Fruit fly (Drosophila melanogaster): Measurements from ENCODE around the gene Coq8.

DNA sequence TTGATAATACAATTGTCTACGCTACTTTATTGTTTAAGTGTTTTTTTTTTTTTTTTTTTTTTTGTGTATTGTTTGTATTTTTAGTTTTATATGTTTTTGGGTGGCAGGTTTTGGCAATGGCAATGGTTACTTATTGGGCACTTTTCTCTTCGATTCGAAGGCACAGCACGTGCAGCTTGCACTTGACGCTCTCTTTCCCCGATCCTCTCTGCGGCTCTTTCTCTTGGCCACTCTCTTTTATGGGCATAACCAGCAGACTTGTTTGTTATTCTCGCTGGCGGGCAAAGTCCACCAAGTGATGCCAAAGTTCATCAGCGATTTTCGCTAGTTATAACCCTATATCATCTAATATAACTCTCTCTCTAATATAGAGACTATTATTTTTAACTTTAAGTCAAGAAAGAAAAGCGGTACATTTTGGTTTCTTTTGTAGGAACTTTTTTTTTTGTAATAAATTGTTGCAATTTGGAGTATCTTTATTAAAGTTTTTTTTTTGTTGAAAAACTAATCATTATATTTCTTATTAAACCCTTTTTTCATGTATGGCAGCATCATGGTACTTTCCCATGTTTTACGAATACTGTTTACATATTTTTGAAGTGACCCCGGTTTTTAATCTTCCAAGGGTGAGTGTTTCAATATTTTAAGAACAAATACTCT, 10.6 kb downstream of the Coq8 start:
- TF ChIP-seq CG12391 (tag; optimal IDR thresholded peaks at IDR 0.05): no peak
- TF ChIP-seq Camta (GFP tag; optimal IDR thresholded peaks at IDR 0.05): no peak
- no peak for TF ChIP-seq Max (GFP tag; optimal IDR thresholded peaks at IDR 0.05)
- no peak for TF ChIP-seq kah (GFP tag; optimal IDR thresholded peaks at IDR 0.05)
- TF ChIP-seq Bteb2 (GFP tag; optimal IDR thresholded peaks at IDR 0.05): no peak
- TF ChIP-seq CG17829 (tag; optimal IDR thresholded peaks at IDR 0.05): no peak
- no peak for TF ChIP-seq crc (GFP tag; optimal IDR thresholded peaks at IDR 0.05)
- no peak for TF ChIP-seq CG6854 (GFP tag; optimal IDR thresholded peaks at IDR 0.05)
- TF ChIP-seq slp2 (GFP tag; optimal IDR thresholded peaks at IDR 0.05): no peak
- TF ChIP-seq dmrt11E (tag; optimal IDR thresholded peaks at IDR 0.05): no peak
- TF ChIP-seq CG31441 (GFP tag; IDR thresholded peaks at IDR 0.05): no peak
- no peak for TF ChIP-seq tin (GFP tag; optimal IDR thresholded peaks at IDR 0.05)
- TF ChIP-seq Atf6 (GFP tag; IDR thresholded peaks at IDR 0.05): no peak
- no peak for TF ChIP-seq sug (tag; optimal IDR thresholded peaks at IDR 0.05)

All from whole organism, embryonic.